Worm (Caenorhabditis elegans): Measurements from ENCODE around the gene F54E7.9.

DNA sequence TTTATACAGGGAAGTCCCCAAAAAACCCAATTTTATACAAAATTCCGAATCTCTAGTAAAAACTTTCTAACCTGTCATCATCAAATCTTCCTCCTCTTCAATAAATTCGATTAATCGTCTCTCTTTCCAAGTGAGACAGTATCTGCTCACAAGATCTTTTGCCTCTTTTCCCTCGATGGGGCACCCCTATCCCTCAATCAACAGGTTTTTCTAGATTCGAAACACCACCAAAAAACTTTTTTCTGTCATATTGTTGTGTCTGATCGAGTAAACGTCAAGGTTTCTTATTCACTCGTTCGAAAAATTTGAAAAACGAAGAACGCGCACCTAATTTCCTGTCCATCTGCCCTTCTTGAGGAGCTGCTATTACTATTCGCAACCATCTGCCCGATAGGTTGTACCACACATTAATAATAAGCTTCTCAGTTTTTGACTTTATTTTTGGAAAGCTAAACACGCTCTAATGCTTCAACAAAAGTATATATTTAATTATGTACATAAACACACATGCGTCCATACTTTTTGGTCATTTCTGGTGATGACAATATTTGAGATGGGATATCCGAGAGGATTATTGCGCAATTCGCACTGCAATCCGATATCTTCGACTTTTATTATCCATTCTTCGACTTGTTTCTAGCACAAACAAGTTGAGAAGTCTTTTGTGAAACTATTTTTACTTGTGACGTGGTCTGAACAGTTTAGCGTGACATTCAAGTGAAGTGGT lies 41.6 kb upstream of the F54E7.9 start:
- TF ChIP-seq lin-11 (tag; optimal IDR thresholded peaks at IDR 0.05), result no peak
- no peak for TF ChIP-seq ztf-1 (GFP tag; conservative IDR thresholded peaks at IDR 0.05)
- no peak for TF ChIP-seq zag-1 (tag; optimal IDR thresholded peaks at IDR 0.05)
- TF ChIP-seq lin-13 (GFP tag; optimal IDR thresholded peaks at IDR 0.05), result no peak
- TF ChIP-seq unc-39 (tag; optimal IDR thresholded peaks at IDR 0.05), result no peak
- TF ChIP-seq elt-3 (tag; optimal IDR thresholded peaks at IDR 0.05), result no peak
- no peak for TF ChIP-seq nhr-21 (tag; optimal IDR thresholded peaks at IDR 0.05)
- no peak for TF ChIP-seq nhr-12 (tag; optimal IDR thresholded peaks at IDR 0.05)
- TF ChIP-seq snpc-4 (tag; optimal IDR thresholded peaks at IDR 0.05), result no peak
- no peak for TF ChIP-seq ZK546.5 (tag; optimal IDR thresholded peaks at IDR 0.05)
- TF ChIP-seq unc-62 (GFP tag; optimal IDR thresholded peaks at IDR 0.05), result no peak
- no peak for TF ChIP-seq peb-1 (tag; optimal IDR thresholded peaks at IDR 0.05)
- no peak for TF ChIP-seq nhr-6 (tag; optimal IDR thresholded peaks at IDR 0.05)
